Fruit fly (Drosophila melanogaster): Measurements from ENCODE around the gene Kap-alpha3.
A peak's percentile ranks its signal among the peaks of the same experiment; 100 is the strongest.

DNA sequence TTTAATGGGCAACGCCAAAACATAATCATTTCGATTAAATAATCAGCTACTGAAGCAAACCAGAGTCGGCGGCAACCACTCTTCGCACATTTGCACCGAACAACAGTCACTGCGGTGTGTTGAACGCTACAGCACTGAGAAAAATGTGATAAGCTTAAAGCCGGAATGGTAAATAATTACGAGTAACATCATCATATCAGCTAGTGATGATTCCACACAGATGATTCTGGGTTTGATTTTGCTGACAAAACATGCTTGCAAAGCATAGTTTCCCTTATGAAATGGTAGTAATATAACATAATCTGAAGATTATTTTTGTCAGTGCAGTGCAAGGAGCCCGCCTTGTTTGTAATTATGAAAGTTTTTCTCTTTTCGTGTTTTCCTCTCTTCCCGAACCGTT lies 20.6 kb upstream of the Kap-alpha3 start:
- TF ChIP-seq cato (GFP tag; optimal IDR thresholded peaks at IDR 0.05; ENCODE audit: borderline replicate concordance) (no peak), Sox102F (GFP tag; optimal IDR thresholded peaks at IDR 0.05) (peak; percentile 77), Trl (optimal IDR thresholded peaks at IDR 0.05) (no peak), Trl (GFP tag; optimal IDR thresholded peaks at IDR 0.05) (peak; percentile 36), croc (GFP tag; conservative IDR thresholded peaks at IDR 0.05) (no peak), CG7556 (GFP tag; optimal IDR thresholded peaks at IDR 0.05) (peak; percentile 28), Lpt (GFP tag; optimal IDR thresholded peaks at IDR 0.05) (no peak), pros (GFP tag; optimal IDR thresholded peaks at IDR 0.05) (no peak), CG10543 (GFP tag; optimal IDR thresholded peaks at IDR 0.05) (no peak), Hr39 (optimal IDR thresholded peaks at IDR 0.05) (no peak), ind (GFP tag; optimal IDR thresholded peaks at IDR 0.05) (peak; percentile 35), lbe (GFP tag; optimal IDR thresholded peaks at IDR 0.05) (no peak), ken (GFP tag; IDR thresholded peaks at IDR 0.05) (no peak; the same call in 2 of the 3 replicates), Jarid2 (GFP tag; optimal IDR thresholded peaks at IDR 0.05) (no peak)

Data from whole organism, embryonic.